Fruit fly (Drosophila melanogaster): Measurements from ENCODE around the gene CG42259.

DNA sequence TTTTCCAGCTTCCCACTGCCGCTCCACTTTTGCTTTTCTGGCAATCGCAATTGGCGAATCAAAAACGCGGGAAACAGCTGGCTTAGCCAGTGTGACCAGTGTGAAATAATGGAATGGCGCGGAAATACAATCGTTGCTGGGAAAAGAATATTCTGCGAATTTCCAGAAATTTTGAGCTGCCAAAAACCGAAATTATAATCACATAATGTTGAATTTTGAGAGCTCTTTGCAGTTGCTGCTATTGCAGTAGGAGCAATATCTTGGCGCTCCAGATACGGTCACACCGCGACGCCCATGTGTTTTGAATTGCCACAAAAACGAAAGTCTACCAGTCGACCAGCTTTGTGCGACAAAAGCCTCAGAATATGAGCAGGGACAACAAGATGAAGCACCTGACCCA is 15.5 kb upstream of the CG42259 start, which contains the start of the genes Cdc45 and Rpp21:
- TF ChIP-seq CG10348 (GFP tag; IDR thresholded peaks at IDR 0.05) = no peak
- TF ChIP-seq CG12605 (GFP tag; IDR thresholded peaks at IDR 0.05) = no peak
- peak; percentile 6 for TF ChIP-seq CG8159 (tag; optimal IDR thresholded peaks at IDR 0.05)
- no peak for TF ChIP-seq Snoo (tag; optimal IDR thresholded peaks at IDR 0.05)
- TF ChIP-seq CG17806 (tag; optimal IDR thresholded peaks at IDR 0.05) = no peak
- no peak for TF ChIP-seq CG13204 (GFP tag; optimal IDR thresholded peaks at IDR 0.05)
- TF ChIP-seq CG9948 (tag; optimal IDR thresholded peaks at IDR 0.05) = no peak

All from whole organism, pupa.